Fruit fly (Drosophila melanogaster): Measurements from ENCODE around the gene CG34001.

Gene CG34001

DNA sequence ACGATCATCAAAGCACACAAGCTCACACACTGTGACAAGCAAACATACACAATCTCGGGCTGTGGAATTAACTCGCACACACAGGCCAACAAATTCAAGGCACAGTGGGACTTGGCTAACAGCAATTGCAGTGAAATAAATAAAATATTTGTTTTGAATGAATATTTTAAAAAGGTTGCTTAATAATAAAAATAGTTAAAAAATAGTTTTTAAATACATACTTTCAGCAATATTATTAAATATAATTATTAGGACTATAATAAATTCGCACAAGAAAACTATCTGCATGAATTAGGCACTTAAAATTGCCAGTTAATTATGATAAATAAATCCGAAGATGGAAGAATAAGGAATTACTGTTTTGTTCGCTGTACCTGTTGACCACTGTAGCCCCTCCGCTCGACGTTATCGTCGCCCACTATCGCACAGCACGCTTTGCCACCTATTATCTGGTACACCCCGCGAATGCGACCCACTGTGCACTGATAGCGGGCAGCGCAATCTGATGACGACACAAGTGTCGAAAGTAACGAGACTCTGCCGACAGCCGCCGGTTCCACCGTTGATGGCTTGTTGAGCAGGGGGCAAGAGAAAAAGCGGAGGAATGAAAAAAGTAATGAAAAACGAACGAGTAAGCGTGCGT, 52.0 kb downstream of the CG34001 start:
- TF ChIP-seq CG6808 (GFP tag; optimal IDR thresholded peaks at IDR 0.05) (peak; percentile 96), Gug (GFP tag; IDR thresholded peaks at IDR 0.05) (peak; percentile 96), CG34406 (GFP tag; optimal IDR thresholded peaks at IDR 0.05) (peak; percentile 99), CG10669 (GFP tag; optimal IDR thresholded peaks at IDR 0.05) (peak; percentile 92), svp (GFP tag) (peak; percentile 99), Eip93F (GFP tag; optimal IDR thresholded peaks at IDR 0.05) (peak; percentile 71), Sox102F (GFP tag; optimal IDR thresholded peaks at IDR 0.05) (peak; percentile 92), ss (GFP tag; optimal IDR thresholded peaks at IDR 0.05) (peak; percentile 94 to 96), CG6792 (GFP tag; optimal IDR thresholded peaks at IDR 0.05) (peak; percentile 97), CG11294 (GFP tag; IDR thresholded peaks at IDR 0.05) (peak; percentile 93), CG8119 (GFP tag; IDR thresholded peaks at IDR 0.05) (peak; percentile 99), eg (GFP tag; IDR thresholded peaks at IDR 0.05) (peak; percentile 93), salr (GFP tag; optimal IDR thresholded peaks at IDR 0.05) (peak; percentile 70 to 99), CG6276 (GFP tag; optimal IDR thresholded peaks at IDR 0.05) (peak; percentile 98), CG1621 (tag; optimal IDR thresholded peaks at IDR 0.05) (peak; percentile 86), Ets21C (GFP tag; optimal IDR thresholded peaks at IDR 0.05) (peak; percentile 87), CG8319 (GFP tag; optimal IDR thresholded peaks at IDR 0.05) (peak; percentile 94), Blimp-1 (GFP tag; optimal IDR thresholded peaks at IDR 0.05) (peak; percentile 92), acj6 (GFP tag; optimal IDR thresholded peaks at IDR 0.05) (peak; percentile 97), CG10631 (GFP tag; optimal IDR thresholded peaks at IDR 0.05) (peak; percentile 98), fd59A (GFP tag; optimal IDR thresholded peaks at IDR 0.05) (peak; percentile 93), Hr4 (GFP tag; optimal IDR thresholded peaks at IDR 0.05) (peak; percentile 97), CG6854 (GFP tag; optimal IDR thresholded peaks at IDR 0.05) (peak; percentile 95), net (GFP tag; optimal IDR thresholded peaks at IDR 0.05) (peak; percentile 98), CG7368 (GFP tag; optimal IDR thresholded peaks at IDR 0.05) (peak; percentile 95), CG6163 (GFP tag; IDR thresholded peaks at IDR 0.05) (peak; percentile 94), CG32006 (GFP tag; optimal IDR thresholded peaks at IDR 0.05) (peak; percentile 100), Eip78C (GFP tag) (peak; percentile 99), Ets96B (tag; optimal IDR thresholded peaks at IDR 0.05) (peak; percentile 95), CG11902 (GFP tag; optimal IDR thresholded peaks at IDR 0.05) (peak; percentile 96), Hr38 (GFP tag; optimal IDR thresholded peaks at IDR 0.05) (no peak), CG8632 (GFP tag; optimal IDR thresholded peaks at IDR 0.05) (peak; percentile 98), OdsH (GFP tag; optimal IDR thresholded peaks at IDR 0.05) (peak; percentile 98), Sox14 (GFP tag; optimal IDR thresholded peaks at IDR 0.05) (peak; percentile 94), Hr39 (GFP tag; optimal IDR thresholded peaks at IDR 0.05) (peak; percentile 91), dac (GFP tag; optimal IDR thresholded peaks at IDR 0.05) (peak; percentile 96), fd85E (GFP tag; optimal IDR thresholded peaks at IDR 0.05) (peak; percentile 89), topi (GFP tag; optimal IDR thresholded peaks at IDR 0.05) (peak; percentile 94), cyc (GFP tag; optimal IDR thresholded peaks at IDR 0.05) (peak; percentile 93), dsx (GFP tag; optimal IDR thresholded peaks at IDR 0.05; ENCODE audit: poor library complexity, severe bottlenecking) (peak; percentile 89), CG16779 (tag; optimal IDR thresholded peaks at IDR 0.05) (peak; percentile 96), CG9139 (GFP tag; optimal IDR thresholded peaks at IDR 0.05) (peak; percentile 91), lz (GFP tag; optimal IDR thresholded peaks at IDR 0.05) (peak; percentile 93), esn (GFP tag; optimal IDR thresholded peaks at IDR 0.05) (peak; percentile 97), CG31627 (GFP tag; optimal IDR thresholded peaks at IDR 0.05) (peak; percentile 93), Sox15 (GFP tag; optimal IDR thresholded peaks at IDR 0.05) (peak; percentile 97), Lpt (GFP tag; optimal IDR thresholded peaks at IDR 0.05) (peak; percentile 97), CG3032 (tag; optimal IDR thresholded peaks at IDR 0.05) (peak; percentile 95), CG3919 (GFP tag; optimal IDR thresholded peaks at IDR 0.05) (peak; percentile 98), achi (GFP tag; optimal IDR thresholded peaks at IDR 0.05) (peak; percentile 97), CG15336 (GFP tag; IDR thresholded peaks at IDR 0.05) (peak; percentile 99)
